Worm (Caenorhabditis elegans) whole organism, L4 larva: ENCODE measurements around the gene cTel55X.1.
A peak's percentile ranks its signal among the peaks of the same experiment; 100 is the strongest.

Experiments used
- D1046.2 ChIP-seq: fragments of 200-800 bp; sonication (Bioruptor generic); IDR thresholded peaks from 2 replicates; pipeline ENCODE4 v1.3.6; 2022; ENCODE audit warnings: missing genetic modification characterization, missing compliant biosample characterization
- F37D6.2 ChIP-seq: sonication (generic microtip); optimal IDR thresholded peaks from 2 replicates; lab custom pipeline; 2016; ENCODE audit warnings: mild to moderate bottlenecking, missing genetic modification characterization, missing compliant biosample characterization
- T20F7.1 ChIP-seq: fragments of 200-800 bp; sonication (Bioruptor generic); optimal IDR thresholded peaks from 2 replicates; lab custom pipeline; 2018; ENCODE audit warnings: mild to moderate bottlenecking, missing genetic modification characterization, missing compliant biosample characterization
- ZK337.2 ChIP-seq: fragments of 200-800 bp; sonication (Bioruptor generic); IDR thresholded peaks from 2 replicates; pipeline ENCODE4 v1.3.6; 2022; ENCODE audit warnings: missing genetic modification reagents, missing genetic modification characterization, missing compliant biosample characterization
- aha-1 ChIP-seq: fragments of 150-350 bp; peaks from one replicate; lab custom pipeline; 2014; ENCODE audit warnings: missing biosample characterization, missing genetic modification characterization
- ama-1 ChIP-seq: fragments of 150-350 bp; optimal IDR thresholded peaks from 2 replicates; lab custom pipeline; 2014; ENCODE audit warnings: inconsistent platforms, mixed read lengths
- attf-4 ChIP-seq: sonication (generic microtip); optimal IDR thresholded peaks from 3 replicates; lab custom pipeline; 2017; ENCODE audit warnings: missing biosample characterization, missing genetic modification characterization
- ceh-20 ChIP-seq: fragments of 200-800 bp; sonication (Bioruptor generic); IDR thresholded peaks from 2 replicates; pipeline ENCODE4 v1.3.6; 2022; ENCODE audit warnings: missing genetic modification reagents, missing genetic modification characterization, missing compliant biosample characterization
- daf-16 ChIP-seq, 3 experiments: sonication (generic microtip); optimal IDR thresholded peaks; 2 replicates each; lab custom pipeline; 2016 to 2017; ENCODE audit warnings: missing genetic modification characterization in 3 of 3, missing genetic modification reagents in 3 of 3, mild to moderate bottlenecking in 2 of 3, missing compliant biosample characterization in 2 of 3, missing biosample characterization in 1 of 3, moderate library complexity in 1 of 3
- fos-1 ChIP-seq: fragments of 150-350 bp; optimal IDR thresholded peaks from 2 replicates; lab custom pipeline; 2014; ENCODE audit warnings: missing biosample characterization, missing genetic modification characterization
- hlh-11 ChIP-seq: fragments of 200-800 bp; sonication (Bioruptor generic); optimal IDR thresholded peaks from 2 replicates; lab custom pipeline; 2018; ENCODE audit warnings: mild to moderate bottlenecking, missing genetic modification characterization, missing compliant biosample characterization
- hlh-30 ChIP-seq: sonication (generic microtip); optimal IDR thresholded peaks from 2 replicates; lab custom pipeline; 2017; ENCODE audit warnings: antibody characterized with exemption, mild to moderate bottlenecking, missing genetic modification characterization, missing compliant biosample characterization; ENCODE audit not compliant: insufficient read depth
- lim-7 ChIP-seq: fragments of 200-800 bp; sonication (Bioruptor generic); IDR thresholded peaks from 2 replicates; pipeline ENCODE4 v1.3.6; 2022; ENCODE audit warnings: missing genetic modification characterization, missing compliant biosample characterization
- lin-15B ChIP-seq: fragments of 150-350 bp; sonication (generic microtip); optimal IDR thresholded peaks from 3 replicates; lab custom pipeline; 2014; ENCODE audit warnings: missing biosample characterization, missing genetic modification characterization
- lin-29 ChIP-seq: fragments of 200-800 bp; sonication (Bioruptor generic); IDR thresholded peaks from 2 replicates; pipeline ENCODE4 v1.3.6; 2022; ENCODE audit warnings: missing genetic modification reagents, missing genetic modification characterization, missing compliant biosample characterization
- lir-3 ChIP-seq: sonication (generic microtip); optimal IDR thresholded peaks from 2 replicates; lab custom pipeline; 2016; ENCODE audit warnings: mild to moderate bottlenecking, missing genetic modification characterization, missing compliant biosample characterization
- mdl-1 ChIP-seq, 2 experiments: fragments of 150-350 bp in 1 of 2; sonication (generic microtip) in 1 of 2; optimal IDR thresholded peaks; 2 replicates each; lab custom pipeline; 2014 to 2017; ENCODE audit warnings: missing biosample characterization in 2 of 2, missing genetic modification characterization in 2 of 2
- mxl-3 ChIP-seq: fragments of 200-800 bp; sonication (Bioruptor generic); optimal IDR thresholded peaks from 2 replicates; lab custom pipeline; 2018; ENCODE audit warnings: mild to moderate bottlenecking, missing genetic modification characterization, missing compliant biosample characterization
- nhr-25 ChIP-seq: sonication (generic microtip); optimal IDR thresholded peaks from 2 replicates; lab custom pipeline; 2017; ENCODE audit warnings: missing genetic modification characterization, mild to moderate bottlenecking, missing compliant biosample characterization, antibody characterized with exemption, moderate library complexity, borderline replicate concordance; ENCODE audit not compliant: insufficient read depth
- nhr-28 ChIP-seq: fragments of 150-350 bp; optimal IDR thresholded peaks from 2 replicates; lab custom pipeline; 2014; ENCODE audit warnings: missing biosample characterization, missing genetic modification characterization
- nhr-48 ChIP-seq: sonication (generic microtip); optimal IDR thresholded peaks from 2 replicates; lab custom pipeline; 2016; ENCODE audit warnings: mild to moderate bottlenecking, missing genetic modification characterization, missing compliant biosample characterization
- nhr-6 ChIP-seq: fragments of 150-350 bp; optimal IDR thresholded peaks from 2 replicates; lab custom pipeline; 2014; ENCODE audit warnings: missing biosample characterization, missing genetic modification characterization
- pqm-1 ChIP-seq: sonication (generic microtip); optimal IDR thresholded peaks from 2 replicates; lab custom pipeline; 2017; ENCODE audit warnings: missing biosample characterization, missing genetic modification characterization
- set-16 ChIP-seq: fragments of 200-800 bp; sonication (Bioruptor generic); IDR thresholded peaks from 2 replicates; pipeline ENCODE4 v1.3.6; 2022; ENCODE audit warnings: missing genetic modification reagents, missing genetic modification characterization, missing compliant biosample characterization
- skn-1 ChIP-seq: fragments of 150-350 bp; optimal IDR thresholded peaks from 2 replicates; lab custom pipeline; 2014; ENCODE audit warnings: missing biosample characterization, missing genetic modification characterization
- tra-1 ChIP-seq: fragments of 200-800 bp; sonication (Bioruptor generic); IDR thresholded peaks from 2 replicates; pipeline ENCODE4 v1.3.6; 2022; ENCODE audit warnings: missing genetic modification reagents, missing genetic modification characterization, missing compliant biosample characterization
- unc-62 ChIP-seq, 3 experiments: fragments of 150-350 bp in 1 of 3; sonication (generic microtip); optimal IDR thresholded peaks in 2 of 3; peaks in 1 of 3; 1 replicate in 1 of 3; 2 replicates in 2 of 3; lab custom pipeline; 2014 to 2017; ENCODE audit warnings: missing biosample characterization in 3 of 3, missing genetic modification characterization in 3 of 3, missing genetic modification reagents in 3 of 3, missing genotype in 1 of 3
- vab-7 ChIP-seq: fragments of 200-800 bp; sonication (Bioruptor generic); IDR thresholded peaks from 2 replicates; pipeline ENCODE4 v1.3.6; 2022; ENCODE audit warnings: missing genetic modification reagents, missing genetic modification characterization, missing compliant biosample characterization

cTel55X.1 gene

DNA sequence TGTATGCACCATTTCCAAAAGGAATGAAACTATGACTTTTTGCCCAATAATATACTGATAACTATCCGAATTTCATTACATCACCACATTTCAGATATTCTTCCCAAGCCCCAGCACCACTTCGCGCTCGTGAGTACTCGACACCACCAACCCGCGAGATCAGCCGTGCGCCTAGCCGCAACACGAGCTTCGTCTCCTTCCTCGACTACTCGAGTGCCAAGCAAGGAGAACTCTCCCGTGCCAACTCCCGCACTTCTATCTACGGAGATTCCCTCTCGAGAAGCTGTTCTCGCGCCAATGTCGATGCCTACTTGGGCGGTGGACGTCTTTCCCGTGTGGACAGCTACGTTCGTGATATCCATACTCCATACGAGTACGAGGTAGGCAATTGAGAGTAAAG is 38.1 kb upstream of the cTel55X.1 start:
- TF ChIP-seq attf-4 (tag; lab: Kevin White, UChicago) (no peak), set-16 (GFP tag; lab: Robert Waterston, UW) (peak; percentile 56; the same call in 1 of the 2 replicates)

DNA sequence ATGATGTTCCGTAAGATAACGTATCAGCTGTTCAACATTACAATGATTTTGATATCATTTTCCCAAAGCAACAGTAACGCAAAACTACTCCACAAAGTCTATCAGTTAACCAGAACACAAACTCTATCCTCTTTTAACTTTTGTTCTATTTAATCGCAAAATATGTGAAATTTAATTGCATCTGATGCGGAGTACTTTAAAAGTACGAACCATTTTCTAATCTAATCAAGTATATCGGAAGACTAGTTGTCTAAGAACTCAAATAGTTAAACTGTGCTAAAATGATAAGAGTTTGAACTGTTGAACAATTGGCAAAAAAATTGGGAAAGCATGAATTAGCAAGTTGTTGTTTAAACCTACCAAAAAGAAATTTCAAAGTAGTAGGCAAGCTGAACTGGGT is 33.2 kb upstream of the cTel55X.1 start:
- no peak for TF ChIP-seq ceh-20 (GFP tag; lab: Robert Waterston, UW)
- TF ChIP-seq lir-3, result no peak
- TF ChIP-seq daf-16 (GFP tag; optimal IDR thresholded peaks at IDR 0.05; lab: Kevin White, UChicago), result no peak
- peak; percentile 11 for TF ChIP-seq daf-16 (tag; optimal IDR thresholded peaks at IDR 0.05; lab: Kevin White, UChicago)
- no peak for TF ChIP-seq F37D6.2
- TF ChIP-seq mdl-1 (tag; optimal IDR thresholded peaks at IDR 0.05; lab: Kevin White, UChicago), result no peak
- TF ChIP-seq tra-1 (GFP tag; lab: Robert Waterston, UW), result no peak
- TF ChIP-seq nhr-28 (tag; lab: Kevin White, UChicago), result peak; percentile 21
- TF ChIP-seq ama-1 (lab: Kevin White, UChicago), result no peak
- no peak for TF ChIP-seq fos-1 (tag; lab: Kevin White, UChicago)
- peak; percentile 54 for TF ChIP-seq pqm-1 (tag; lab: Kevin White, UChicago)
- no peak for TF ChIP-seq ZK337.2 (GFP tag; lab: Robert Waterston, UW)

DNA sequence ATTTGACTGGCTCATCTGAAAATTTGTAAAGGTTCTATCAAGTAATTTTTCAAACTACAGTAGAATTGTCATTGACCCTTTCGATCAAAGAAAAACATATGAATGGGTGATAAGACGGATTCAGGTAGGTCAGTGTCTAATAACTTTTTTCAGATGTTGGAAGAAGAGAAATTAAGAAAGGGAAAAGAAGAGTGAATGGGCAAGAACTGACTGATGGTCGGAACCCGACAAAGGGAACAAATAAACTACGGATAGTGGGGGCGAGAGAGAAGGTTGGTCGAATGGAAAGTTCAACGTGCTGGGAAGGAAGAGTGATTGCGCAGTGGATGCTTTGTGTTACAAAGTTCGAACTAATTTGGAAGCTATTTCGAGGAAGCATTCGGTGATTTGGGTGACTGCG is 32.5 kb upstream of the cTel55X.1 start:
- TF ChIP-seq lin-15B (tag; lab: Kevin White, UChicago) (no peak), nhr-28 (tag; lab: Kevin White, UChicago) (peak; percentile 14)
- TF ChIP-seq, all 104 proteins: peak for 1

DNA sequence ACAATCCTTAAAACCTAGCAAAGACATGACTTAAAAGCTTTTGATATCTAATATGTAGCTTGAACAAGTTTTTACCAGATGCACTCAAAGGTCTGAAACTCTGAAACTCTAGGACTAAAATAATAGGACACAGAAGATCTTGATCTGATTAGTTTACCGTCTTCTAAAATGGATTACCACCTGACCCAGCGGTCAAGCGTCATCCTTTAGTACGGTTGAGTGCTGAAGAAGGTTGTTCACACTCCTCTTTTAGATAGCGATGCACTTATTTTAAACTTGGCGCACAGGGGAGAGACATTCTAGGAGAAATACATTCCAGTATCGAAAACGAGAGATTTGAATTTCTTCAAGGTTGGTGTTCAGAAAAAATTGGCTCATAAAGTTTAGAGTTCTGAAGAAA is 31.1 kb upstream of the cTel55X.1 start:
- TF ChIP-seq D1046.2 (GFP tag; lab: Robert Waterston, UW), result no peak
- peak in 1 of 2 experiments; percentile 86 for TF ChIP-seq unc-62 (GFP tag; optimal IDR thresholded peaks at IDR 0.05 in 1 of 2; lab: Kevin White, UChicago)
- no peak for TF ChIP-seq unc-62 (tag; optimal IDR thresholded peaks at IDR 0.05; lab: Kevin White, UChicago)
- peak; percentile 16 for TF ChIP-seq nhr-28 (tag; lab: Kevin White, UChicago)

DNA sequence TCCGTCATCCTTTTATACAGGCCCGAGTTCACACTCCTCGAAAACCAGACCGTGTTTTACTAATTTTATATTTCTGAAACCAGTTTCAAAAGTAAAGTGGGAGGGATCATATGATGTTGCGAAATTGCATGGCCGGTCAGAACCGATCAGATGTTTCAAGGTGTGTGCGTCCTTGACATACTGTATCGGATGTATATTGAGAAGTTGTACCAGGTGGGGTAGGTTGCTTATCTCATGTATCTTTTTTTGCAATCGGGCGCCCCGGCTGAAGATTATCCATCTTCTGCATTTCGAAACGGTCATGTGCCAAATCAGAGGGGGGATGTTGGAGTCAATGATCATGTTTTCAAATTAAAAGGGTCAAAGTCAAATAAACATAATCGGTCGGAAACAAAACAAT is 30.0 kb upstream of the cTel55X.1 start, which contains the start of gene T23E7.6:
T23E7.6 (minus strand) TSS at position 45 of the 400 bp plus-strand sequence.
- TF ChIP-seq nhr-28 (tag; lab: Kevin White, UChicago), result peak; percentile 74
- no peak for TF ChIP-seq nhr-6 (tag; lab: Kevin White, UChicago)
- TF ChIP-seq hlh-30 (tag; lab: Kevin White, UChicago), result peak; percentile 75
- peak; percentile 62 for TF ChIP-seq hlh-11
- TF ChIP-seq vab-7 (GFP tag; lab: Robert Waterston, UW), result no peak
- TF ChIP-seq skn-1 (tag; lab: Kevin White, UChicago), result no peak
- TF ChIP-seq nhr-48, result no peak
- TF ChIP-seq lim-7 (GFP tag; lab: Robert Waterston, UW), result no peak
- TF ChIP-seq mdl-1 (tag; optimal IDR thresholded peaks at IDR 0.05; lab: Kevin White, UChicago), result peak in 1 of 2 experiments; percentile 32
- TF ChIP-seq lin-29 (GFP tag; lab: Robert Waterston, UW), result no peak
- TF ChIP-seq lir-3, result no peak
- TF ChIP-seq mxl-3 (GFP tag; lab: Kevin White, UChicago), result peak; percentile 21

DNA sequence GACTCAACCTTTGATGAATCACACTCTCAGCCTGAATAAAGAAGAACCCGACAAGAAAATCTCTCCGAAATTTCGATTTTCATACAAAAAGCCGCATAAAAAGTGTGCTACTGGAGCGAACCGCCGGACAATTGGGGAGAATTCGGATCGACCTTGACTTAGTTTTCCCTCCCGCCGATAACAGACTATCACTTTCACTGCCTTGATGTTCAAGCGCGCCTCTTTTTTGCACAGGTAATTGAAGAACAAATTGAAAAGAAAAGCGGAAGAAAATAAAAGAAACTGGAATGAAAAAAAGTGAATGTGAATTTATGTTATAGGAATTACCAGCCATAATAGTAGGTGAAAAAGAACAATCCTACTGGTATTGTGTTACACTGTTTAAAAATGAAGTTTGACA is 28.8 kb upstream of the cTel55X.1 start:
- peak; percentile 18 for TF ChIP-seq aha-1 (tag; lab: Kevin White, UChicago)
- no peak for TF ChIP-seq T20F7.1 (GFP tag; lab: Kevin White, UChicago)
- peak; percentile 12 for TF ChIP-seq nhr-28 (tag; lab: Kevin White, UChicago)
- TF ChIP-seq nhr-25, result peak; percentile 17
- TF ChIP-seq F37D6.2, result no peak
- TF ChIP-seq unc-62 (GFP tag; optimal IDR thresholded peaks at IDR 0.05 in 1 of 2; lab: Kevin White, UChicago), result peak in 1 of 2 experiments; percentile 25
- no peak for TF ChIP-seq unc-62 (tag; optimal IDR thresholded peaks at IDR 0.05; lab: Kevin White, UChicago)
